Worm (Caenorhabditis elegans) whole organism, L1 larva: ENCODE measurements around the gene T06D8.9.

Experiments
- C16A3.4 ChIP-seq: fragments of 150-350 bp; optimal IDR thresholded peaks from 2 replicates; lab custom pipeline; 2014; ENCODE audit warnings: missing biosample characterization, missing genetic modification characterization
- F16B12.6 ChIP-seq: fragments of 150-350 bp; optimal IDR thresholded peaks from 2 replicates; lab custom pipeline; 2014; ENCODE audit warnings: missing biosample characterization, missing genetic modification characterization
- aly-2 ChIP-seq: fragments of 150-350 bp; optimal IDR thresholded peaks from 2 replicates; lab custom pipeline; 2014; ENCODE audit warnings: missing biosample characterization, missing genetic modification characterization
- ama-1 ChIP-seq: fragments of 150-350 bp; optimal IDR thresholded peaks from 2 replicates; lab custom pipeline; 2014
- blmp-1 ChIP-seq: fragments of 150-350 bp; optimal IDR thresholded peaks from 2 replicates; lab custom pipeline; 2014; ENCODE audit warnings: missing biosample characterization, missing genetic modification characterization
- ceh-63 ChIP-seq: fragments of 200-800 bp; sonication (Bioruptor generic); optimal IDR thresholded peaks from 2 replicates; lab custom pipeline; 2018; ENCODE audit warnings: mild to moderate bottlenecking, missing genetic modification characterization, missing compliant biosample characterization
- dpl-1 ChIP-seq, 3 experiments: fragments of 150-350 bp in 2 of 3; sonication (generic microtip) in 1 of 3; optimal IDR thresholded peaks; 2 replicates each; lab custom pipeline; 2014 to 2017; ENCODE audit warnings: missing biosample characterization in 3 of 3, missing genetic modification characterization in 3 of 3, missing genetic modification reagents in 3 of 3
- efl-1 ChIP-seq, 4 experiments: fragments of 150-350 bp; optimal IDR thresholded peaks in 3 of 4; peaks in 1 of 4; 1 replicate in 1 of 4; 2 replicates in 3 of 4; lab custom pipeline; 2014; ENCODE audit warnings: missing biosample characterization in 2 of 4, missing genetic modification characterization in 2 of 4, missing genetic modification reagents in 2 of 4
- elt-2 ChIP-seq: sonication (generic microtip); optimal IDR thresholded peaks from 2 replicates; lab custom pipeline; 2016; ENCODE audit warnings: missing genetic modification characterization, mild to moderate bottlenecking, inconsistent platforms, missing compliant biosample characterization, missing genetic modification reagents
- elt-3 ChIP-seq, 6 experiments: fragments of 150-350 bp in 1 of 6; sonication (generic microtip); optimal IDR thresholded peaks; 2 replicates each; lab custom pipeline; 2017 to 2018; ENCODE audit warnings: missing biosample characterization in 6 of 6, missing genetic modification characterization in 6 of 6, inconsistent platforms in 1 of 6
- ets-5 ChIP-seq: fragments of 200-800 bp; sonication (Bioruptor generic); IDR thresholded peaks from 2 replicates; pipeline ENCODE4 v1.3.6; 2022; ENCODE audit warnings: missing genetic modification characterization, missing compliant biosample characterization
- fkh-8 ChIP-seq: sonication (generic microtip); optimal IDR thresholded peaks from 2 replicates; lab custom pipeline; 2016; ENCODE audit warnings: mild to moderate bottlenecking, missing genetic modification characterization, missing compliant biosample characterization
- grh-1 ChIP-seq: fragments of 200-800 bp; sonication (Bioruptor generic); IDR thresholded peaks from 2 replicates; pipeline ENCODE4 v1.3.6; 2022; ENCODE audit warnings: missing genetic modification reagents, missing genetic modification characterization, missing compliant biosample characterization
- lin-13 ChIP-seq: fragments of 150-350 bp; optimal IDR thresholded peaks from 2 replicates; lab custom pipeline; 2014; ENCODE audit warnings: missing biosample characterization, missing genetic modification reagents, missing genetic modification characterization
- lin-14 ChIP-seq: fragments of 200-800 bp; sonication (Bioruptor generic); optimal IDR thresholded peaks from 2 replicates; lab custom pipeline; 2018; ENCODE audit warnings: mild to moderate bottlenecking, missing genetic modification characterization, moderate library complexity, missing compliant biosample characterization
- lin-35 ChIP-seq, 2 experiments: fragments of 150-350 bp; optimal IDR thresholded peaks; 2 replicates each; lab custom pipeline; 2014; ENCODE audit warnings: missing biosample characterization in 2 of 2, missing genetic modification characterization in 2 of 2, missing genetic modification reagents in 2 of 2
- lin-39 ChIP-seq: fragments of 150-350 bp; optimal IDR thresholded peaks from 2 replicates; lab custom pipeline; 2014; ENCODE audit warnings: missing biosample characterization, missing genetic modification reagents, missing genetic modification characterization
- mdl-1 ChIP-seq, 2 experiments: fragments of 150-350 bp; optimal IDR thresholded peaks; 2 replicates each; lab custom pipeline; 2014 to 2017; ENCODE audit warnings: missing biosample characterization in 2 of 2, missing genetic modification characterization in 2 of 2, inconsistent platforms in 1 of 2
- mef-2 ChIP-seq: fragments of 150-350 bp; optimal IDR thresholded peaks from 2 replicates; lab custom pipeline; 2014; ENCODE audit warnings: missing biosample characterization, missing genetic modification characterization
- nhr-11 ChIP-seq: fragments of 150-350 bp; optimal IDR thresholded peaks from 2 replicates; lab custom pipeline; 2014; ENCODE audit warnings: missing biosample characterization, missing genetic modification characterization
- nhr-28 ChIP-seq: fragments of 150-350 bp; optimal IDR thresholded peaks from 2 replicates; lab custom pipeline; 2014; ENCODE audit warnings: missing biosample characterization, missing genetic modification characterization
- nhr-84 ChIP-seq: sonication (generic microtip); optimal IDR thresholded peaks from 2 replicates; lab custom pipeline; 2017; ENCODE audit warnings: missing biosample characterization, missing genetic modification characterization
- nhr-85 ChIP-seq: sonication (generic microtip); peaks from one replicate; lab custom pipeline; 2016; ENCODE audit warnings: missing genetic modification characterization, inconsistent platforms, missing compliant biosample characterization
- nhr-90 ChIP-seq: sonication (generic microtip); optimal IDR thresholded peaks from 2 replicates; lab custom pipeline; 2016; ENCODE audit warnings: mild to moderate bottlenecking, missing genetic modification characterization, missing compliant biosample characterization; ENCODE audit not compliant: poor library complexity
- pax-3 ChIP-seq: fragments of 200-800 bp; sonication (Bioruptor generic); optimal IDR thresholded peaks from 2 replicates; lab custom pipeline; 2018; ENCODE audit warnings: mild to moderate bottlenecking, missing genetic modification characterization, moderate library complexity, missing compliant biosample characterization
- pqm-1 ChIP-seq: sonication (generic microtip); optimal IDR thresholded peaks from 3 replicates; lab custom pipeline; 2017; ENCODE audit warnings: missing biosample characterization, missing genetic modification characterization
- rnt-1 ChIP-seq: sonication (generic microtip); optimal IDR thresholded peaks from 2 replicates; lab custom pipeline; 2016; ENCODE audit warnings: mild to moderate bottlenecking, missing genetic modification characterization, moderate library complexity, missing compliant biosample characterization
- skn-1 ChIP-seq: fragments of 150-350 bp; optimal IDR thresholded peaks from 2 replicates; lab custom pipeline; 2014; ENCODE audit warnings: missing biosample characterization, missing genetic modification characterization
- sptf-1 ChIP-seq: fragments of 150-350 bp; optimal IDR thresholded peaks from 2 replicates; lab custom pipeline; 2014; ENCODE audit warnings: missing biosample characterization, missing genetic modification characterization
- unc-130 ChIP-seq: fragments of 150-350 bp; optimal IDR thresholded peaks from 2 replicates; lab custom pipeline; 2017; ENCODE audit warnings: missing biosample characterization, missing genetic modification characterization, inconsistent platforms
- unc-62 ChIP-seq: fragments of 150-350 bp; optimal IDR thresholded peaks from 2 replicates; lab custom pipeline; 2014; ENCODE audit warnings: missing biosample characterization, missing genetic modification reagents, missing genetic modification characterization
- unc-86 ChIP-seq: sonication (generic microtip); optimal IDR thresholded peaks from 2 replicates; lab custom pipeline; 2016; ENCODE audit warnings: missing genetic modification characterization, missing compliant biosample characterization
- xbp-1 ChIP-seq: sonication (generic microtip); optimal IDR thresholded peaks from 2 replicates; lab custom pipeline; 2016; ENCODE audit warnings: missing genetic modification characterization, missing compliant biosample characterization
- zag-1 ChIP-seq: fragments of 150-350 bp; optimal IDR thresholded peaks from 2 replicates; lab custom pipeline; 2014; ENCODE audit warnings: missing biosample characterization, missing genetic modification characterization

Gene T06D8.9

ce11 chrII:11237099-11237498 is 2.3 kb upstream of the T06D8.9 start, which contains the start of gene fndc-1:
TSS of gene fndc-1 (minus strand) at chrII:11237325.
- TF ChIP-seq skn-1 (no peak), ama-1 (lab: Kevin White, UChicago) (peak; percentile 1)

ce11 chrII:11240214-11240613 is 817 bp downstream of the T06D8.9 start:
- TF ChIP-seq unc-62 (GFP tag; lab: Kevin White, UChicago) (no peak), nhr-90 (tag; lab: Kevin White, UChicago) (no peak), lin-13 (GFP tag; lab: Kevin White, UChicago) (no peak), lin-39 (tag; lab: Kevin White, UChicago) (no peak), pax-3 (no peak), lin-35 (GFP tag; optimal IDR thresholded peaks at IDR 0.05; lab: Kevin White, UChicago) (no peak), unc-86 (tag; lab: Kevin White, UChicago) (no peak)

- TF ChIP-seq efl-1 (optimal IDR thresholded peaks at IDR 0.05; lab: Kevin White, UChicago), result no peak
- TF ChIP-seq efl-1 (GFP tag; optimal IDR thresholded peaks at IDR 0.05 in 1 of 2; lab: Kevin White, UChicago), result peak in 1 of 2 experiments; percentile 89
- TF ChIP-seq aly-2 (tag; lab: Kevin White, UChicago), result no peak
- TF ChIP-seq nhr-90 (tag; lab: Kevin White, UChicago), result peak; percentile 0
- TF ChIP-seq elt-2 (tag; lab: Kevin White, UChicago), result no peak
- no peak for TF ChIP-seq ama-1 (lab: Kevin White, UChicago)
These were observed 1.6 kb downstream of the T06D8.9 start for ce11 chrII:11240963-11241362.

- TF ChIP-seq F16B12.6 (tag; lab: Kevin White, UChicago), result no peak
- TF ChIP-seq nhr-84, result no peak
- no peak for TF ChIP-seq elt-3 (tag; optimal IDR thresholded peaks at IDR 0.05; lab: Kevin White, UChicago)
- TF ChIP-seq nhr-28 (tag; lab: Kevin White, UChicago), result no peak
- no peak for TF ChIP-seq skn-1
- TF ChIP-seq unc-130 (tag; lab: Kevin White, UChicago), result no peak
- TF ChIP-seq dpl-1 (GFP tag; optimal IDR thresholded peaks at IDR 0.05; lab: Kevin White, UChicago), result no peak
- TF ChIP-seq nhr-85 (tag; lab: Kevin White, UChicago), result no peak
- no peak for TF ChIP-seq pqm-1 (tag; lab: Kevin White, UChicago)
- TF ChIP-seq nhr-11, result no peak
These were observed 2.1 kb downstream of the T06D8.9 start for ce11 chrII:11241497-11241896.

ce11 chrII:11242918-11243317 is 3.5 kb downstream of the T06D8.9 start:
- no peak for TF ChIP-seq grh-1 (GFP tag; lab: Robert Waterston, UW)
- TF ChIP-seq unc-86 (tag; lab: Kevin White, UChicago), result no peak
- no peak for TF ChIP-seq sptf-1 (tag; lab: Kevin White, UChicago)
- TF ChIP-seq zag-1, result no peak
- no peak for TF ChIP-seq aly-2 (tag; lab: Kevin White, UChicago)
- no peak for TF ChIP-seq xbp-1 (tag; lab: Kevin White, UChicago)
- TF ChIP-seq mef-2, result no peak
- TF ChIP-seq rnt-1 (tag; lab: Kevin White, UChicago), result no peak
- TF ChIP-seq ceh-63 (GFP tag; lab: Kevin White, UChicago), result no peak
- TF ChIP-seq ets-5 (GFP tag; lab: Robert Waterston, UW), result no peak
- TF ChIP-seq lin-14 (GFP tag; lab: Kevin White, UChicago), result no peak
- TF ChIP-seq nhr-84, result no peak
- no peak for TF ChIP-seq C16A3.4 (tag; lab: Kevin White, UChicago)
- no peak for TF ChIP-seq mdl-1 (tag; optimal IDR thresholded peaks at IDR 0.05; lab: Kevin White, UChicago)
- no peak for TF ChIP-seq blmp-1 (tag; lab: Kevin White, UChicago)

ce11 chrII:11246506-11246905 is 7.1 kb downstream of the T06D8.9 start:
- TF ChIP-seq fkh-8 (tag; lab: Kevin White, UChicago), result no peak
- peak; percentile 95 for TF ChIP-seq blmp-1 (tag; lab: Kevin White, UChicago)
